Worm (Caenorhabditis elegans) whole organism, L4/young adult: ENCODE data around the gene cec-3.

Experiments
- W03F9.2 ChIP-seq: fragments of 150-350 bp; optimal IDR thresholded peaks from 2 replicates; lab custom pipeline; 2014; ENCODE audit warnings: missing biosample characterization, missing genetic modification characterization
- dao-5 ChIP-seq: sonication (generic microtip); optimal IDR thresholded peaks from 2 replicates; lab custom pipeline; 2016; ENCODE audit warnings: missing genotype, missing genetic modification characterization, moderate library complexity, missing compliant biosample characterization
- him-1 ChIP-seq: sonication (generic microtip); optimal IDR thresholded peaks from 2 replicates; lab custom pipeline; 2016; ENCODE audit warnings: missing genotype, missing genetic modification reagents, missing genetic modification characterization, missing compliant biosample characterization

Gene cec-3

ce11 chrII:7817580-7817979 is 39.8 kb downstream of the cec-3 start:
- TF ChIP-seq him-1 (tag; lab: Kevin White, UChicago) (no peak), dao-5 (tag; lab: Kevin White, UChicago) (no peak), W03F9.2 (tag; lab: Kevin White, UChicago) (no peak)

DNA sequence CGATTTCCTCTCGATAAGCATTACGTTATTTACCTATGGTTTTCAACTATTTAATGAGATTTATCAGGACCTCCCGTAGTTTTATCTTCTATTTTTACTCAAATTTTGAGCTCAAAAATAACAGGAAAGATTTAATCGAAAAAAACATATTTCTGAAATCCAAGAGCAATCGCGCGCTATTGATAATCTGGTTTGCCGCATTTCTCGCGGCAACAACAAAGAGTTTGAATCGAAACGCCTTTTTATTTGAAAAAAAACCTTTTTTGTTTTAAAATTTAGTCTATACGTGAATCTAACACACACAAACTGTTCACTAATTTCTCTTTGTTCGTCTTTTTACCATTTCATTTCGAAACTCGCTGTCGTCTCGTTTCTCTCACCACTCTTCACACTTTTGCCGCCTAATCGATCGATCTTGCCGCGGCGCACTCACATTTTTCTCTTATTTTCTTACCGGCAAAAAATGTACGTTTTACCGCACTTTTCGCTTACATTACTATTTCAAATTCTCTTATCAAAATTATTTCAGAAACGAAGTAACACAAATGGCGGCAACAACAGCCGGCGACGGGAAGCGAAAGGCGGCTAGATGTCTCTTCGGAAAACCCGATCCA is 41.1 kb downstream of the cec-3 start, which contains the start of gene cki-2:
Gene cki-2 (plus strand): TSS at position 337 of the 614 bp plus-strand sequence.
- TF ChIP-seq W03F9.2 (tag; lab: Kevin White, UChicago) (no peak), him-1 (tag; lab: Kevin White, UChicago) (no peak), dao-5 (tag; lab: Kevin White, UChicago) (no peak)

DNA sequence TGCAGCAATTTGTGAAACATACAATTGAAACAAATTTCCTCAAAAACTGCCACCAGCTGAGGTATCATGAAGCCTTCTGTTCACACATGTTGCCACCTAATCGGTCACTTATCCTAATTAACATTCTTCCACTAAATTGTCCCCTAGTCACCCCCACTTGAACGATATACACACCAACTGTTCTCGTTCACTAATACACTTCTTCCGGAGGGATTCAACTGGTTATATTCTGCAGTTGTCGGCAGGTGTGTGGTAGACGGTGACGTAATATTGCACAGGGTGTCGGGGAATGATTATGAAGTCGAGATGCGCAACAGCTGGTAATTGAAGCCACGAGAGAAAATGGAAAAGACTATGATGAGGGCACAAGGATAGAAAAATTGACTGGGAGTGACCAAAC is 42.0 kb downstream of the cec-3 start:
- no peak for TF ChIP-seq dao-5 (tag; lab: Kevin White, UChicago)
- no peak for TF ChIP-seq him-1 (tag; lab: Kevin White, UChicago)
- TF ChIP-seq W03F9.2 (tag; lab: Kevin White, UChicago), result no peak

DNA sequence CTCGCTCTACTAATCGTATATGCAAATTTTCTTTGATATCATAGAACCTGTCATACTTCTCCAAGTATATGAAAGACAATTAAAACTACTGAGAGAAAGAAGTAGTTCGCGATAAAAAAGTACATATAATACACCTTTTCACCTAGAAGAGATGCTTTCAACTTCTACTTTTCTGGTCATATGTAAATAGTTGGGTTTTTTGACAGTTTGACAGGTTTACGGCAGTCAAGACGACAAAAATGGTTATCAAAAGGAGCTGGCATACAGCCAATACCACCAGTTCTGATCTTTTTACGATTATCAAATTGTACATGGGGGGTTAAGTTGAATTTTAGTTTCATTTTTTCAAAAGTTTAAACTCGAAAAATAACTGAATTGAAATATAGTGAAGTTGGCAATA is 42.5 kb downstream of the cec-3 start:
- TF ChIP-seq W03F9.2 (tag; lab: Kevin White, UChicago), result no peak
- TF ChIP-seq him-1 (tag; lab: Kevin White, UChicago), result no peak
- no peak for TF ChIP-seq dao-5 (tag; lab: Kevin White, UChicago)

ce11 chrII:7814215-7814614 is 43.2 kb downstream of the cec-3 start:
- no peak for TF ChIP-seq him-1 (tag; lab: Kevin White, UChicago)
- TF ChIP-seq W03F9.2 (tag; lab: Kevin White, UChicago), result no peak
- no peak for TF ChIP-seq dao-5 (tag; lab: Kevin White, UChicago)

- TF ChIP-seq dao-5 (tag; lab: Kevin White, UChicago), result no peak
- no peak for TF ChIP-seq W03F9.2 (tag; lab: Kevin White, UChicago)
- TF ChIP-seq him-1 (tag; lab: Kevin White, UChicago), result no peak
Observed at ce11 chrII:7813645-7814044, 43.8 kb downstream of the cec-3 start.

DNA sequence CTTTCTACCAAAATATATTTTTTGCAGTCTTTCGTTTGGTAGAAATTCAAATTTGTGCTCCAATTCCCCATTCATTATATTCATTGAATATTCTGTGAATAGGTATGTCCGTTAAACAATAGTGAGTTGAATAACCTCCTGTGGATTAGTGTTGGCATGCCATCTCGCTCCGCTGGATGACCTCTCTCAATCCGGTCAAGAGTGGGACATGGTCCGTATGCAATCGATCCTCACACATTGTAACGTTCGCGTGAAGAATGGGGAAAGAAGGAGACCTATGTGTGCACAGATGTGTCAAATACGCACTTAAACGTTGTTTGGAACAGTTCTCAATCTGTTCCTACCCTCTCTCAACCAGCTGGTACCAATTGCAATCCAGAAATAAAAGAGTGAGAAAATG is 44.2 kb downstream of the cec-3 start:
- no peak for TF ChIP-seq him-1 (tag; lab: Kevin White, UChicago)
- no peak for TF ChIP-seq W03F9.2 (tag; lab: Kevin White, UChicago)
- TF ChIP-seq dao-5 (tag; lab: Kevin White, UChicago), result no peak

- TF ChIP-seq him-1 (tag; lab: Kevin White, UChicago), result no peak
- TF ChIP-seq W03F9.2 (tag; lab: Kevin White, UChicago), result no peak
- TF ChIP-seq dao-5 (tag; lab: Kevin White, UChicago), result no peak
Observed at ce11 chrII:7812332-7812731, 45.1 kb downstream of the cec-3 start.

DNA sequence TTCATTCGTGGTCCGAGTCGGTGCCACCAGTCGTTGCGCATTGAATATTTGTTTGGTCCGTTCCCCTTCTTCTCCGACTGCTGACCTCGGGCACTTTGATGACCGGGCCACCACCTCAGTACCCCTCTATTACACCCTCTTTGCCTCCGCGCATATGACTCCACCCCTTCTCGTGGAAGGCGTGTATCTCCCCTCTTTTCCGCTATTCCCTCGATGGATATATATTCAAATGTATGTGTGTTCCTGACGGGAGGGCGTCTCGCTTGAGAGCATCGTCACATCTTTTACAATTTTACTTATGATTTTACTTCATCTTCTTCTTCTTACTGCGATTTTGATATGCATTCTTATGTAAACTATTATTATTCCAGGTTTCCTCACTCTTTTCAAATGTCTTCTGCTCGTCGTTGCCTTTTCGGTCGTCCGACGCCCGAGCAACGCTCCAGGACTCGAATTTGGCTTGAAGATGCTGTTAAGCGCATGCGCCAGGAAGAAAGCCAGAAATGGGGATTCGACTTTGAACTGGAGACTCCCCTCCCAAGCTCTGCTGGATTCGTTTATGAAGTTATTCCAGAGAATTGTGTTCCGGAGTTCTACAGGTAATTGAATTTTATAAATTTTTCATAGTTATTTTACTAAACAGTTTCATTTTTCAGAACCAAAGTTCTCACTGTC is 46.4 kb downstream of the cec-3 start, which contains the start of gene cki-1:
Gene cki-1 (plus strand): TSS at position 372 of the 675 bp plus-strand sequence.
- no peak for TF ChIP-seq dao-5 (tag; lab: Kevin White, UChicago)
- TF ChIP-seq him-1 (tag; lab: Kevin White, UChicago), result no peak
- no peak for TF ChIP-seq W03F9.2 (tag; lab: Kevin White, UChicago)

DNA sequence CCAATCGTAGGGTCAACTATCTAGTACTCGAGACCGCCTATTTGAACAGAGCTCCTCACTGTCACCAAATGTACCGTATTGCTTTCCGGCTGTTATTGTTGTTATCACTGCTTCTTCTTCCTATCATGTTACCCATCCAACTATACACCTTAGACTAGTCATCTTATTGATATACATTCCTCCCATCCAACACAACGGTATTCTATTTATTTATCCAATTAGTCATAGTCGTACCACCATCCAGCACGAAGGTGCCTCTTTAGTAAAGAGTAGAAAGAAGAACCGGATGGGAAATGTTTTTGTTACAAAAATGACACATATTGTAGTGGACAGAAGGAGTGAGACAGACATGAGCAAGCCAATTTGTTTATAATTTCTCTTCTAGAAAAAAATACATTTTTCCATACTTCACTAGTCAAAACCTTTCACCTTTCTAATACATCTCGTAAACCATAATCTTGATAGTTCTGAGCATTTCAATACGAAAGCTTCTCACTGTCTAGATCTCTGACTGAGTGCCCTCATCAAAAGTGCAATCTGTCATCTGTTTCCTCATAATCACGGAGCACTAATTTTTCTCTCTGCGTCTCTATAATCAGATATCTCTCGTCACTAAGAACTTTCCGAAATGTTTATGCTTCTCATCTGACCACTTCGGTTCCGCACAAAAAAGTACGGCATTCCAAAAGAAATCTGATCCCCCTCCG is 47.1 kb downstream of the cec-3 start:
- TF ChIP-seq W03F9.2 (tag; lab: Kevin White, UChicago) (no peak), him-1 (tag; lab: Kevin White, UChicago) (no peak), dao-5 (tag; lab: Kevin White, UChicago) (no peak)

DNA sequence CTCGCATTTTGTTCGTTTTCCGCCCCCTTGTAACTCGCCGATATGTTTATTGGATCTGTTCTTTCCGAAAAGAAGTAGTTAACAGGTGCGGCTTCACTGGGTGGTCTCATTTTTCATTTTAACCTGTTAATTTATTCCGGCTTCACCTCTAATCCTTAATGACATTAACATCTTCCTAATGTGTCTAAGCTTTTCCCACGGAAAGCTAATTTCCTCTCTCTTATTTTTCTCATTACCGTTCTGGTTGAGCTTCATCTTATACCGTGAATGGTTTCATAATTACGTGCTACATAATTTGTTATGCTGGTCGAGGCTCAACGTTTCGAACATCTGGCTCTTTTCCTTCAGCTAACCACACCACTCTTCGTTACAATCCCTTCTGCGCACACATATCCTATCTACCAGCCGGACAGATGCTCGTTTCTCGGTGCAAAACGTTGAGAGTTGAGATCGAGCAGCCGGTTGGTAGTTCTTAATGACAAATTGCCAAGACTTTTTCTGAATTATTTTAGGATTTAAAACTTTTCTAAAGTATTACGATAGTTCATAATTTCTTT is 48.0 kb downstream of the cec-3 start:
- TF ChIP-seq him-1 (tag; lab: Kevin White, UChicago) (no peak), W03F9.2 (tag; lab: Kevin White, UChicago) (no peak), dao-5 (tag; lab: Kevin White, UChicago) (no peak)

ce11 chrII:7808950-7809349 is 48.5 kb downstream of the cec-3 start:
- TF ChIP-seq him-1 (tag; lab: Kevin White, UChicago) (no peak), W03F9.2 (tag; lab: Kevin White, UChicago) (no peak), dao-5 (tag; lab: Kevin White, UChicago) (no peak)

DNA sequence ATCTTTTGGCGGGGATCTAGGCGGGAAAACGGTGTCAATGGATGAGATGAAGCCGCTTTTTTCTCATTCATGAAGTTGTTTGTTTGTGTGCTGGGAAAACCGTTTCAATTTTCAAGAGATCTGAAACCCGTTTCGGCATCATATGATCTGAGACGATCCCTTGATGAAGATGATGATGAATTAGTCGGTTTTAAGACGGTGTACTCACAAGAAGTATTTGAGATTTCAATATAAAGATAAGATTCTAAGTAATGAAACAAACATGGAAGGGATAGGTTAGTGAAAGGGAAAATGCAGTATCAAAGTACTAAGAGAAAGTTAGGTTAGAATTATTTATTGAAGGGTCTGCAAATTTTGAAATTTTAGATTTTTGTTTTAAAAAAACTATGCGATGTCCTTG is 49.2 kb downstream of the cec-3 start:
- TF ChIP-seq him-1 (tag; lab: Kevin White, UChicago) (no peak), dao-5 (tag; lab: Kevin White, UChicago) (no peak), W03F9.2 (tag; lab: Kevin White, UChicago) (no peak)
